Fruit fly (Drosophila melanogaster) whole organism, prepupa: ENCODE data around the gene yps.

Experiments
- Blimp-1 ChIP-seq: fragments of 200-800 bp; sonication (Bioruptor generic); optimal IDR thresholded peaks from 3 replicates; lab custom pipeline; 2017; ENCODE audit warnings: missing biosample characterization, missing genetic modification characterization, mild to moderate bottlenecking, moderate library complexity, missing genetic modification reagents
- CG10631 ChIP-seq: fragments of 200-800 bp; sonication (Bioruptor generic); optimal IDR thresholded peaks from 2 replicates; lab custom pipeline; 2016; ENCODE audit warnings: missing biosample characterization, missing genetic modification characterization
- CG10669 ChIP-seq: fragments of 200-800 bp; sonication (Bioruptor generic); optimal IDR thresholded peaks from 3 replicates; lab custom pipeline; 2018; ENCODE audit warnings: missing biosample characterization, mild to moderate bottlenecking, missing genetic modification characterization, moderate library complexity
- CG11294 ChIP-seq: fragments of 200-800 bp; sonication (Bioruptor generic); IDR thresholded peaks from 2 replicates; pipeline ENCODE4 v1.3.6; 2022; ENCODE audit warnings: missing biosample characterization, missing genetic modification characterization
- CG11762 ChIP-seq: fragments of 200-800 bp; sonication (Bioruptor generic); optimal IDR thresholded peaks from 3 replicates; lab custom pipeline; 2016; ENCODE audit warnings: missing biosample characterization, missing genetic modification characterization; ENCODE audit not compliant: insufficient read depth
- CG1621 ChIP-seq: fragments of 200-800 bp; sonication (Bioruptor generic); optimal IDR thresholded peaks from 3 replicates; lab custom pipeline; 2018; ENCODE audit warnings: missing biosample characterization, mild to moderate bottlenecking, missing genetic modification characterization
- CG16779 ChIP-seq: fragments of 200-800 bp; sonication (Bioruptor generic); optimal IDR thresholded peaks from 3 replicates; lab custom pipeline; 2017; ENCODE audit warnings: missing biosample characterization, mild to moderate bottlenecking, missing genetic modification characterization
- CG31627 ChIP-seq: fragments of 200-800 bp; sonication (Bioruptor generic); optimal IDR thresholded peaks from 3 replicates; lab custom pipeline; 2016; ENCODE audit warnings: missing biosample characterization, missing genetic modification characterization
- CG34406 ChIP-seq: fragments of 200-800 bp; sonication (Bioruptor generic); optimal IDR thresholded peaks from 3 replicates; lab custom pipeline; 2016; ENCODE audit warnings: missing biosample characterization, missing genetic modification characterization
- CG3919 ChIP-seq: fragments of 200-800 bp; sonication (Bioruptor generic); optimal IDR thresholded peaks from 3 replicates; lab custom pipeline; 2016; ENCODE audit warnings: missing biosample characterization, missing genetic modification characterization
- CG6163 ChIP-seq: fragments of 200-800 bp; sonication (Bioruptor generic); IDR thresholded peaks from 3 replicates; pipeline ENCODE4 v1.3.6; 2022; ENCODE audit warnings: missing biosample characterization, missing genetic modification characterization
- CG6276 ChIP-seq: fragments of 200-800 bp; sonication (Bioruptor generic); optimal IDR thresholded peaks from 2 replicates; lab custom pipeline; 2017; ENCODE audit warnings: missing biosample characterization, mild to moderate bottlenecking, missing genetic modification characterization
- CG6808 ChIP-seq: fragments of 200-800 bp; sonication (Bioruptor generic); optimal IDR thresholded peaks from 3 replicates; lab custom pipeline; 2017; ENCODE audit warnings: missing biosample characterization, missing genetic modification characterization, mild to moderate bottlenecking, moderate library complexity, missing genetic modification reagents
- CG6854 ChIP-seq: fragments of 200-800 bp; sonication (Bioruptor generic); optimal IDR thresholded peaks from 2 replicates; lab custom pipeline; 2017; ENCODE audit warnings: missing biosample characterization, mild to moderate bottlenecking, missing genetic modification characterization
- CG7368 ChIP-seq: fragments of 200-800 bp; sonication (Bioruptor generic); optimal IDR thresholded peaks from 3 replicates; lab custom pipeline; 2016; ENCODE audit warnings: missing biosample characterization, missing genetic modification characterization
- CG8119 ChIP-seq: fragments of 200-800 bp; sonication (Bioruptor generic); IDR thresholded peaks from 3 replicates; pipeline ENCODE4 v1.3.6; 2022; ENCODE audit warnings: missing biosample characterization, missing genetic modification characterization
- CG9139 ChIP-seq: fragments of 200-800 bp; sonication (Bioruptor generic); optimal IDR thresholded peaks from 3 replicates; lab custom pipeline; 2017; ENCODE audit warnings: missing biosample characterization, mild to moderate bottlenecking, missing genetic modification characterization
- Eip75B ChIP-seq: fragments of 200-800 bp; sonication (Bioruptor generic); optimal IDR thresholded peaks from 3 replicates; lab custom pipeline; 2016; ENCODE audit warnings: missing biosample characterization, missing genetic modification characterization
- Eip78C ChIP-seq: fragments of 200-800 bp; sonication (Bioruptor generic); peaks from one replicate; lab custom pipeline; 2016; ENCODE audit warnings: missing biosample characterization, missing genetic modification characterization
- Eip93F ChIP-seq: fragments of 200-800 bp; sonication (Bioruptor generic); optimal IDR thresholded peaks from 2 replicates; lab custom pipeline; 2016; ENCODE audit warnings: missing biosample characterization, mild to moderate bottlenecking, missing genetic modification characterization
- Ets21C ChIP-seq: fragments of 200-800 bp; sonication (Bioruptor generic); optimal IDR thresholded peaks from 3 replicates; lab custom pipeline; 2016; ENCODE audit warnings: missing biosample characterization, missing genetic modification characterization
- Ets96B ChIP-seq: fragments of 200-800 bp; optimal IDR thresholded peaks from 2 replicates; lab custom pipeline; 2019; ENCODE audit warnings: missing biosample characterization, mild to moderate bottlenecking, missing genetic modification characterization, moderate library complexity
- Gug ChIP-seq: fragments of 200-800 bp; sonication (Bioruptor generic); IDR thresholded peaks from 2 replicates; pipeline ENCODE4 v1.3.6; 2022; ENCODE audit warnings: missing biosample characterization, missing genetic modification characterization
- Hr38 ChIP-seq: sonication (Bioruptor generic); optimal IDR thresholded peaks from 2 replicates; lab custom pipeline; 2016; ENCODE audit warnings: missing biosample characterization, missing genetic modification characterization
- Hr39 ChIP-seq: fragments of 200-800 bp; sonication (Bioruptor generic); optimal IDR thresholded peaks from 2 replicates; lab custom pipeline; 2016; ENCODE audit warnings: missing biosample characterization, missing genetic modification characterization
- Hr4 ChIP-seq: fragments of 200-800 bp; sonication (Bioruptor generic); optimal IDR thresholded peaks from 3 replicates; lab custom pipeline; 2016; ENCODE audit warnings: missing biosample characterization, missing genetic modification characterization
- Lpt ChIP-seq: fragments of 200-800 bp; sonication (Bioruptor generic); optimal IDR thresholded peaks from 3 replicates; lab custom pipeline; 2016; ENCODE audit warnings: missing biosample characterization, missing genetic modification characterization
- Smox ChIP-seq: fragments of 200-800 bp; sonication (Bioruptor generic); optimal IDR thresholded peaks from 3 replicates; lab custom pipeline; 2016; ENCODE audit warnings: missing biosample characterization, missing genetic modification characterization
- Sox102F ChIP-seq: fragments of 200-800 bp; sonication (Bioruptor generic); optimal IDR thresholded peaks from 2 replicates; lab custom pipeline; 2016; ENCODE audit warnings: missing biosample characterization, mild to moderate bottlenecking, missing genetic modification characterization
- Sox14 ChIP-seq: fragments of 200-800 bp; sonication (Bioruptor generic); optimal IDR thresholded peaks from 3 replicates; lab custom pipeline; 2016; ENCODE audit warnings: missing biosample characterization, missing genetic modification characterization
- Sox15 ChIP-seq: fragments of 200-800 bp; sonication (Bioruptor generic); optimal IDR thresholded peaks from 3 replicates; lab custom pipeline; 2016; ENCODE audit warnings: missing biosample characterization, missing genetic modification characterization
- achi ChIP-seq: fragments of 200-800 bp; sonication (Bioruptor generic); optimal IDR thresholded peaks from 3 replicates; lab custom pipeline; 2016; ENCODE audit warnings: missing biosample characterization, missing genetic modification characterization
- cyc ChIP-seq: fragments of 200-800 bp; sonication (Bioruptor generic); optimal IDR thresholded peaks from 3 replicates; lab custom pipeline; 2016; ENCODE audit warnings: missing biosample characterization, missing genetic modification characterization
- dac ChIP-seq: fragments of 200-800 bp; sonication (Bioruptor generic); optimal IDR thresholded peaks from 2 replicates; lab custom pipeline; 2017; ENCODE audit warnings: missing biosample characterization, mild to moderate bottlenecking, missing genetic modification characterization
- dsx ChIP-seq: fragments of 200-800 bp; optimal IDR thresholded peaks from 3 replicates; lab custom pipeline; 2019; ENCODE audit warnings: missing biosample characterization, mild to moderate bottlenecking, missing genetic modification characterization, moderate library complexity; ENCODE audit not compliant: poor library complexity, severe bottlenecking
- eg ChIP-seq: fragments of 200-800 bp; sonication (Bioruptor generic); IDR thresholded peaks from 3 replicates; pipeline ENCODE4 v1.3.6; 2022; ENCODE audit warnings: missing biosample characterization, missing genetic modification characterization
- esn ChIP-seq: fragments of 200-800 bp; sonication (Bioruptor generic); optimal IDR thresholded peaks from 2 replicates; lab custom pipeline; 2016; ENCODE audit warnings: missing biosample characterization, mild to moderate bottlenecking, missing genetic modification characterization, moderate library complexity
- fd85E ChIP-seq: fragments of 200-800 bp; sonication (Bioruptor generic); optimal IDR thresholded peaks from 3 replicates; lab custom pipeline; 2016; ENCODE audit warnings: missing biosample characterization, missing genetic modification characterization
- fkh ChIP-seq: fragments of 200-800 bp; sonication (Bioruptor generic); optimal IDR thresholded peaks from 3 replicates; lab custom pipeline; 2017; ENCODE audit warnings: missing biosample characterization, mild to moderate bottlenecking, missing genetic modification characterization, moderate library complexity
- lz ChIP-seq: fragments of 200-800 bp; sonication (Bioruptor generic); optimal IDR thresholded peaks from 3 replicates; lab custom pipeline; 2016; ENCODE audit warnings: missing biosample characterization, missing genetic modification characterization
- net ChIP-seq: fragments of 200-800 bp; sonication (Bioruptor generic); optimal IDR thresholded peaks from 3 replicates; lab custom pipeline; 2016; ENCODE audit warnings: missing biosample characterization, missing genetic modification characterization
- pdm3 ChIP-seq: fragments of 200-800 bp; sonication (Bioruptor generic); optimal IDR thresholded peaks from 3 replicates; lab custom pipeline; 2016; ENCODE audit warnings: missing biosample characterization, missing genetic modification characterization
- salr ChIP-seq, 2 experiments: fragments of 200-800 bp; sonication (Bioruptor generic); optimal IDR thresholded peaks; 3 replicates each; lab custom pipeline; 2016 to 2018; ENCODE audit warnings: missing biosample characterization in 2 of 2, missing genetic modification characterization in 2 of 2, mild to moderate bottlenecking in 1 of 2
- spab ChIP-seq: fragments of 200-800 bp; sonication (Bioruptor generic); optimal IDR thresholded peaks from 2 replicates; lab custom pipeline; 2017; ENCODE audit warnings: missing biosample characterization, mild to moderate bottlenecking, missing genetic modification characterization, missing genetic modification reagents
- ss ChIP-seq, 2 experiments: fragments of 200-800 bp; sonication (Bioruptor generic); optimal IDR thresholded peaks; 2 replicates in 1 of 2; 3 replicates in 1 of 2; lab custom pipeline; 2017 to 2018; ENCODE audit warnings: mild to moderate bottlenecking in 2 of 2, missing biosample characterization in 2 of 2, missing genetic modification characterization in 2 of 2, moderate library complexity in 1 of 2
- svp ChIP-seq: fragments of 200-800 bp; sonication (Bioruptor generic); peaks from one replicate; lab custom pipeline; 2016; ENCODE audit warnings: missing biosample characterization, missing genetic modification characterization
- topi ChIP-seq: fragments of 200-800 bp; sonication (Bioruptor generic); optimal IDR thresholded peaks from 3 replicates; lab custom pipeline; 2016; ENCODE audit warnings: missing biosample characterization, missing genetic modification characterization
- vri ChIP-seq: fragments of 200-800 bp; sonication (Bioruptor generic); optimal IDR thresholded peaks from 3 replicates; lab custom pipeline; 2016; ENCODE audit warnings: missing biosample characterization, mild to moderate bottlenecking, missing genetic modification characterization

The yps gene

dm6 chr3L:12136630-12137029 lies 11.7 kb upstream of the yps start, which contains the start of the genes CG5645 and Atg12 (continued):
- TF ChIP-seq CG10631 (GFP tag; lab: Kevin White, UChicago), result peak; percentile 71
- TF ChIP-seq CG1621, result no peak
- TF ChIP-seq Lpt (GFP tag; lab: Kevin White, UChicago), result peak; percentile 12
- TF ChIP-seq salr (GFP tag; optimal IDR thresholded peaks at IDR 0.05; lab: Kevin White, UChicago), result peak in 1 of 2 experiments; percentile 24
- no peak for TF ChIP-seq CG16779
- no peak for TF ChIP-seq vri (GFP tag; lab: Kevin White, UChicago)
- no peak for TF ChIP-seq Smox
- no peak for TF ChIP-seq Gug (GFP tag; lab: Robert Waterston, UW)
- TF ChIP-seq Eip78C (GFP tag; lab: Kevin White, UChicago), result peak; percentile 92
- TF ChIP-seq eg (GFP tag; lab: Robert Waterston, UW), result peak; percentile 54
- peak; percentile 54 for TF ChIP-seq achi (GFP tag; lab: Kevin White, UChicago)
- peak; percentile 52 for TF ChIP-seq Ets96B (tag; lab: Kevin White, UChicago)
- TF ChIP-seq CG8119 (GFP tag; lab: Robert Waterston, UW), result peak; percentile 15; the same call in 1 of the 3 replicates
- TF ChIP-seq fd85E (GFP tag; lab: Kevin White, UChicago), result peak; percentile 38
- TF ChIP-seq Hr4 (GFP tag; lab: Kevin White, UChicago), result peak; percentile 65
- TF ChIP-seq CG10669 (GFP tag; lab: Kevin White, UChicago), result peak; percentile 69
- TF ChIP-seq fkh (GFP tag; lab: Kevin White, UChicago), result peak; percentile 69
- TF ChIP-seq spab (GFP tag; lab: Kevin White, UChicago), result no peak
- peak; percentile 74 for TF ChIP-seq svp (GFP tag; lab: Kevin White, UChicago)
- TF ChIP-seq CG31627 (GFP tag; lab: Kevin White, UChicago), result peak; percentile 48
- TF ChIP-seq CG6163, result no peak
- TF ChIP-seq Ets21C, result peak; percentile 46
- no peak for TF ChIP-seq CG6854 (GFP tag; lab: Kevin White, UChicago)
- peak; percentile 80 for TF ChIP-seq esn (GFP tag; lab: Kevin White, UChicago)
- TF ChIP-seq CG34406 (GFP tag; lab: Kevin White, UChicago), result peak; percentile 16

DNA sequence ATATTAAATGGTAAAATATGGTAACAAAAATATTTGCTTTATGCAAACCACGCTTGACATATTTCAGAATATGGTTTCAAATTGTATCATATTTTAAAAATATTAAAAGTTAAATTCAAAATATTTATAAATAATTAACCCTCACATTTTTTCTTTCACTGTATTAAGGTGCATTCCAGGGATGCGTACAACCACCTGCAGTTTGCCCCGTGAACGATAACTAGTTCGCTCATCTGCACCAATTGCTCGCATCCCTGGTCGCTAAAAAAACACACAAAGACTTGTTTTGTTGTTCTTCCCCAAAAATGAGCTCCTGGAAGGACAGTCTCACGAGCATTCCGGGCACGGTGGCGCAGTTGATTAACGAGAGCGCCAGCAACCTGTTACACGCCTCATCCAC lies 7.0 kb upstream of the yps start, which contains the start of gene DEF8:
Gene DEF8, plus strand, starts transcription at position 229 of the 400 bp plus-strand sequence.
- TF ChIP-seq esn (GFP tag; lab: Kevin White, UChicago), result peak; percentile 74
- peak; percentile 65 for TF ChIP-seq lz (GFP tag; lab: Kevin White, UChicago)
- TF ChIP-seq CG9139 (GFP tag; lab: Kevin White, UChicago), result peak; percentile 35
- peak; percentile 65 for TF ChIP-seq CG10631 (GFP tag; lab: Kevin White, UChicago)
- peak; percentile 64 for TF ChIP-seq CG7368 (GFP tag; lab: Kevin White, UChicago)
- peak; percentile 62 for TF ChIP-seq Hr39 (GFP tag; lab: Kevin White, UChicago)
- peak; percentile 55 for TF ChIP-seq CG31627 (GFP tag; lab: Kevin White, UChicago)
- peak in 1 of 2 experiments; percentile 31 for TF ChIP-seq salr (GFP tag; optimal IDR thresholded peaks at IDR 0.05; lab: Kevin White, UChicago)
- peak; percentile 62 for TF ChIP-seq CG6808 (GFP tag; lab: Kevin White, UChicago)
- TF ChIP-seq topi, result peak; percentile 56
- no peak for TF ChIP-seq fd85E (GFP tag; lab: Kevin White, UChicago)
- peak; percentile 84 for TF ChIP-seq Ets96B (tag; lab: Kevin White, UChicago)
- TF ChIP-seq Ets21C, result peak; percentile 33
- TF ChIP-seq CG6276 (GFP tag; lab: Kevin White, UChicago), result peak; percentile 69
- TF ChIP-seq Sox14 (GFP tag; lab: Kevin White, UChicago), result peak; percentile 94
- TF ChIP-seq net (GFP tag; lab: Kevin White, UChicago), result peak; percentile 73
- TF ChIP-seq Blimp-1 (GFP tag; lab: Kevin White, UChicago), result peak; percentile 18
- peak; percentile 21 for TF ChIP-seq dac (GFP tag; lab: Kevin White, UChicago)
- TF ChIP-seq eg (GFP tag; lab: Robert Waterston, UW), result peak; percentile 93
- TF ChIP-seq ss (GFP tag; optimal IDR thresholded peaks at IDR 0.05; lab: Kevin White, UChicago), result peak in 1 of 2 experiments; percentile 51
- TF ChIP-seq pdm3 (GFP tag; lab: Kevin White, UChicago), result no peak
- TF ChIP-seq dsx (GFP tag; lab: Kevin White, UChicago), result peak; percentile 48
- TF ChIP-seq Eip75B (GFP tag; lab: Kevin White, UChicago), result no peak
- peak; percentile 46 for TF ChIP-seq CG6854 (GFP tag; lab: Kevin White, UChicago)
- peak; percentile 67 for TF ChIP-seq cyc (GFP tag; lab: Kevin White, UChicago)
- no peak for TF ChIP-seq Hr38 (GFP tag; lab: Kevin White, UChicago)
- peak; percentile 69 for TF ChIP-seq CG10669 (GFP tag; lab: Kevin White, UChicago)
- TF ChIP-seq Eip93F (GFP tag; lab: Kevin White, UChicago), result no peak
- TF ChIP-seq Sox15 (GFP tag; lab: Kevin White, UChicago), result peak; percentile 9
- no peak for TF ChIP-seq Sox102F
- TF ChIP-seq CG11294, result peak; percentile 51
- peak; percentile 84 for TF ChIP-seq svp (GFP tag; lab: Kevin White, UChicago)
- TF ChIP-seq CG11762, result peak; percentile 66
- no peak for TF ChIP-seq Hr4 (GFP tag; lab: Kevin White, UChicago)
- TF ChIP-seq CG3919 (GFP tag; lab: Kevin White, UChicago), result peak; percentile 82
- TF ChIP-seq CG6163, result peak; percentile 90
- TF ChIP-seq CG16779, result peak; percentile 29
